Fruit fly (Drosophila melanogaster): ENCODE data around the gene CG32284.

Gene CG32284

DNA sequence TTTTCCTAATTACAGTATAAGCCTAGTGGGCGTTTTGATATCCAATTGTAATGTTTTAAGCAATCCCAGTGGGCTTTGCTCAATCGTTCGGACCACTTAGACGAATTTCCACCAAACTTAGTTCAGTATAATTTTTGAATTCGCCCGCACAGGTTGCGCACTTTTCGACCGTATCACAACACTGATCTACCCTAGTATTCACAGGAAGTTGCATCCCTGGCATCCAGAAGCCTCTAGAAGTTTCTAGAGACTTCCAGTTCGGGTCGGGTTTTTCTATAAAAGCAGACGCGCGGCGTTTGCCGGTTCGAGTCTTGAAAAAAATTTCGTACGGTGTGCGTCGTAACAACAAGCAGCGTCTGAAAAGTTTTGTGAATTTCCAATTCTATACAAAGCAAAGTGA, 6.4 kb downstream of the CG32284 start, which contains the start of gene Hsp83 (continued):
- TF ChIP-seq CG17912 (GFP tag; optimal IDR thresholded peaks at IDR 0.05): peak; percentile 99
- peak; percentile 62 for TF ChIP-seq bbx (GFP tag; IDR thresholded peaks at IDR 0.05; ENCODE audit: partially characterized antibody)
- peak; percentile 100 for TF ChIP-seq HLHmδ (GFP tag; optimal IDR thresholded peaks at IDR 0.05)
- TF ChIP-seq zen2 (GFP tag; IDR thresholded peaks at IDR 0.05; ENCODE audit: partially characterized antibody): no peak; the same call in 2 of the 3 replicates
- peak; percentile 96 for TF ChIP-seq CHES-1-like (GFP tag; optimal IDR thresholded peaks at IDR 0.05)
- peak; percentile 82 for TF ChIP-seq CG30403 (GFP tag; optimal IDR thresholded peaks at IDR 0.05)
- peak; percentile 87 for TF ChIP-seq H2.0 (GFP tag; IDR thresholded peaks at IDR 0.05)
- peak; percentile 89 for TF ChIP-seq TFAM (GFP tag; optimal IDR thresholded peaks at IDR 0.05)
- TF ChIP-seq Six4 (GFP tag; optimal IDR thresholded peaks at IDR 0.05): peak; percentile 88
- peak; percentile 99 for TF ChIP-seq B-H2 (GFP tag; optimal IDR thresholded peaks at IDR 0.05)
- peak; percentile 75; the same call in 1 of the 3 replicates for TF ChIP-seq CG2199 (GFP tag; IDR thresholded peaks at IDR 0.05)
- TF ChIP-seq H15 (GFP tag; IDR thresholded peaks at IDR 0.05): peak; percentile 92
- TF ChIP-seq Ssrp (tag; optimal IDR thresholded peaks at IDR 0.05): peak; percentile 58
- peak; percentile 52 for TF ChIP-seq CG3838 (GFP tag; optimal IDR thresholded peaks at IDR 0.05)
- TF ChIP-seq CG5180 (GFP tag; optimal IDR thresholded peaks at IDR 0.05): peak; percentile 92
- TF ChIP-seq fd64A (GFP tag; optimal IDR thresholded peaks at IDR 0.05): peak; percentile 99
- TF ChIP-seq CG6272 (GFP tag; IDR thresholded peaks at IDR 0.05): peak; percentile 56
- peak; percentile 88 for TF ChIP-seq ewg (GFP tag; optimal IDR thresholded peaks at IDR 0.05)
- peak; percentile 100 for TF ChIP-seq CG6765 (GFP tag; optimal IDR thresholded peaks at IDR 0.05)
- TF ChIP-seq ranshi (GFP tag; IDR thresholded peaks at IDR 0.05): peak; percentile 92
- peak; percentile 87 for TF ChIP-seq Drgx (GFP tag; IDR thresholded peaks at IDR 0.05)
- TF ChIP-seq CG31365 (tag; optimal IDR thresholded peaks at IDR 0.05): peak; percentile 95
- TF ChIP-seq Ets97D (GFP tag; optimal IDR thresholded peaks at IDR 0.05): peak; percentile 100
- TF ChIP-seq CG10462 (GFP tag; optimal IDR thresholded peaks at IDR 0.05): peak; percentile 80
- no peak for TF ChIP-seq ato (GFP tag; IDR thresholded peaks at IDR 0.05; ENCODE audit: partially characterized antibody)
- peak; percentile 66 for TF ChIP-seq zen (tag; optimal IDR thresholded peaks at IDR 0.05)
- peak; percentile 89 for TF ChIP-seq CG8388 (GFP tag; optimal IDR thresholded peaks at IDR 0.05)
- TF ChIP-seq Hsf (GFP tag; optimal IDR thresholded peaks at IDR 0.05): peak; percentile 99
- TF ChIP-seq CG8290 (GFP tag; optimal IDR thresholded peaks at IDR 0.05): peak; percentile 91
- TF ChIP-seq CG8290 (tag; optimal IDR thresholded peaks at IDR 0.05): peak; percentile 97
- peak; percentile 73 for TF ChIP-seq Sry-β (GFP tag; optimal IDR thresholded peaks at IDR 0.05)
- TF ChIP-seq CG6654 (GFP tag; optimal IDR thresholded peaks at IDR 0.05): peak; percentile 84
- TF ChIP-seq CG12744 (GFP tag; optimal IDR thresholded peaks at IDR 0.05): peak; percentile 94
- TF ChIP-seq Lhr (GFP tag; optimal IDR thresholded peaks at IDR 0.05): peak; percentile 91
- TF ChIP-seq C15 (GFP tag; IDR thresholded peaks at IDR 0.05): peak; percentile 80; the same call in 2 of the 3 replicates
- TF ChIP-seq Dfd (GFP tag; optimal IDR thresholded peaks at IDR 0.05): no peak
- peak; percentile 94 for TF ChIP-seq unpg (GFP tag; optimal IDR thresholded peaks at IDR 0.05)
- peak; percentile 99 for TF ChIP-seq schlank (tag; optimal IDR thresholded peaks at IDR 0.05)
- peak; percentile 84 for TF ChIP-seq ind (GFP tag; optimal IDR thresholded peaks at IDR 0.05)
- peak; percentile 99 for TF ChIP-seq CG17568 (GFP tag; optimal IDR thresholded peaks at IDR 0.05)
- TF ChIP-seq CG2678 (tag; optimal IDR thresholded peaks at IDR 0.05): peak; percentile 91
- TF ChIP-seq cwo (GFP tag; optimal IDR thresholded peaks at IDR 0.05): peak; percentile 93
- peak; percentile 97 for TF ChIP-seq E2f2 (GFP tag; IDR thresholded peaks at IDR 0.05)
- TF ChIP-seq CG15011 (GFP tag; optimal IDR thresholded peaks at IDR 0.05): peak; percentile 95
- no peak for TF ChIP-seq lov (optimal IDR thresholded peaks at IDR 0.05)
- TF ChIP-seq lov (GFP tag; IDR thresholded peaks at IDR 0.05): peak; percentile 98
- peak; percentile 97 for TF ChIP-seq CG6683 (GFP tag; optimal IDR thresholded peaks at IDR 0.05)
- TF ChIP-seq CG4282 (GFP tag; optimal IDR thresholded peaks at IDR 0.05): peak; percentile 85
- peak; percentile 100 for TF ChIP-seq CG7987 (GFP tag; optimal IDR thresholded peaks at IDR 0.05)
- TF ChIP-seq Mad (GFP tag; optimal IDR thresholded peaks at IDR 0.05): peak; percentile 95
- peak; percentile 73 for TF ChIP-seq Ptx1 (GFP tag; IDR thresholded peaks at IDR 0.05)

Measured in whole organism, embryonic.